Fruit fly (Drosophila melanogaster) whole organism, wandering third instar larva: ENCODE results near the gene Ncc69.

ENCODE experiments used
- Abd-B ChIP-seq: fragments of >200 bp; optimal IDR thresholded peaks from 2 replicates; lab custom pipeline; 2017; ENCODE audit warnings: missing biosample characterization, missing genetic modification characterization
- CG32264 ChIP-seq: fragments of 200-800 bp; sonication (Bioruptor generic); optimal IDR thresholded peaks from 2 replicates; lab custom pipeline; 2016; ENCODE audit warnings: missing biosample characterization, missing genetic modification characterization
- CG9705 ChIP-seq: fragments of 200-800 bp; sonication (Bioruptor generic); optimal IDR thresholded peaks from 2 replicates; lab custom pipeline; 2018; ENCODE audit warnings: missing biosample characterization, mild to moderate bottlenecking, missing genetic modification characterization
- CrebA ChIP-seq: fragments of 200-800 bp; sonication (Bioruptor generic); optimal IDR thresholded peaks from 2 replicates; lab custom pipeline; 2016; ENCODE audit warnings: missing biosample characterization, mild to moderate bottlenecking, missing genetic modification characterization, borderline replicate concordance
- Dfd ChIP-seq: fragments of >200 bp; optimal IDR thresholded peaks from 2 replicates; lab custom pipeline; 2017; ENCODE audit warnings: missing biosample characterization, missing genetic modification characterization
- Dif ChIP-seq: fragments of 200-275, 200-300 bp; sonication (Bioruptor generic); optimal IDR thresholded peaks from 2 replicates; lab custom pipeline; 2018; ENCODE audit warnings: missing biosample characterization, missing genetic modification characterization; ENCODE audit not compliant: partially characterized antibody
- GATAd ChIP-seq: sonication (Bioruptor generic); optimal IDR thresholded peaks from 2 replicates; lab custom pipeline; 2016; ENCODE audit warnings: missing biosample characterization, missing genetic modification characterization
- HLH106 ChIP-seq: fragments of 200-800 bp; optimal IDR thresholded peaks from 3 replicates; lab custom pipeline; 2019; ENCODE audit warnings: missing biosample characterization, mild to moderate bottlenecking, missing genetic modification characterization, moderate library complexity
- Hnf4 ChIP-seq: fragments of 200-800 bp; sonication (Bioruptor generic); optimal IDR thresholded peaks from 2 replicates; lab custom pipeline; 2016; ENCODE audit warnings: missing biosample characterization, mild to moderate bottlenecking, missing genetic modification characterization
- Hr83 ChIP-seq: fragments of 200-300 bp; sonication (Bioruptor generic); optimal IDR thresholded peaks from 2 replicates; lab custom pipeline; 2016; ENCODE audit warnings: missing biosample characterization, mild to moderate bottlenecking, missing genetic modification characterization, moderate library complexity; ENCODE audit not compliant: poor library complexity, severe bottlenecking
- Jra ChIP-seq: sonication (Bioruptor generic); optimal IDR thresholded peaks from 2 replicates; lab custom pipeline; 2016; ENCODE audit warnings: missing biosample characterization, missing genetic modification characterization
- Mio ChIP-seq: sonication (Bioruptor generic); optimal IDR thresholded peaks from 2 replicates; lab custom pipeline; 2016; ENCODE audit warnings: missing biosample characterization, missing genetic modification characterization
- Myc ChIP-seq: fragments of >200 bp; optimal IDR thresholded peaks from 2 replicates; lab custom pipeline; 2017
- N ChIP-seq: fragments of >200 bp; optimal IDR thresholded peaks from 2 replicates; lab custom pipeline; 2018; ENCODE audit warnings: missing biosample characterization, missing external identifiers, missing genetic modification characterization
- OdsH ChIP-seq: fragments of 200-800 bp; sonication (Bioruptor generic); optimal IDR thresholded peaks from 2 replicates; lab custom pipeline; 2016; ENCODE audit warnings: missing biosample characterization, mild to moderate bottlenecking, missing genetic modification characterization
- Rel ChIP-seq, 2 experiments: fragments of 200-800 bp; sonication (Bioruptor generic) in 1 of 2; optimal IDR thresholded peaks; 2 replicates in 1 of 2; 3 replicates in 1 of 2; lab custom pipeline; 2016 to 2019; ENCODE audit warnings: mild to moderate bottlenecking in 2 of 2, missing biosample characterization in 2 of 2, missing genetic modification characterization in 2 of 2, moderate library complexity in 1 of 2
- Sp1 ChIP-seq: fragments of 200-800 bp; sonication (Bioruptor generic); optimal IDR thresholded peaks from 3 replicates; lab custom pipeline; 2019; ENCODE audit warnings: missing biosample characterization, mild to moderate bottlenecking, missing genetic modification characterization, moderate library complexity
- Vsx2 ChIP-seq: fragments of 200-300, 225-300 bp; sonication (Bioruptor generic); optimal IDR thresholded peaks from 2 replicates; lab custom pipeline; 2018; ENCODE audit warnings: missing biosample characterization, missing genetic modification characterization; ENCODE audit not compliant: partially characterized antibody
- br ChIP-seq: fragments of 200-800 bp; sonication (Bioruptor generic); optimal IDR thresholded peaks from 2 replicates; lab custom pipeline; 2016; ENCODE audit warnings: missing biosample characterization, missing genetic modification characterization
- brk ChIP-seq: fragments of 200-800 bp; sonication (Bioruptor generic); optimal IDR thresholded peaks from 2 replicates; lab custom pipeline; 2016; ENCODE audit warnings: missing biosample characterization, mild to moderate bottlenecking, missing genetic modification characterization
- dl ChIP-seq, 2 experiments: fragments of 175-275, 200-275 bp in 1 of 2; fragments of 200-275 bp in 1 of 2; sonication (Bioruptor generic); optimal IDR thresholded peaks; lab custom pipeline; 2018; ENCODE audit warnings: mild to moderate bottlenecking in 2 of 2, missing biosample characterization in 2 of 2, missing genetic modification characterization in 2 of 2, moderate library complexity in 2 of 2; ENCODE audit not compliant: partially characterized antibody in 2 of 2, insufficient read depth in 1 of 2
- dmrt93B ChIP-seq: fragments of 200-800 bp; sonication (Bioruptor generic); optimal IDR thresholded peaks from 2 replicates; lab custom pipeline; 2018; ENCODE audit warnings: missing biosample characterization, mild to moderate bottlenecking, missing genetic modification characterization
- dsf ChIP-seq: sonication (Bioruptor generic); optimal IDR thresholded peaks from 2 replicates; lab custom pipeline; 2016; ENCODE audit warnings: missing biosample characterization, missing genetic modification characterization, borderline replicate concordance
- ey ChIP-seq: fragments of 200-800 bp; sonication (Bioruptor generic); optimal IDR thresholded peaks from 2 replicates; lab custom pipeline; 2016; ENCODE audit warnings: missing biosample characterization, missing genetic modification characterization
- foxo ChIP-seq, 2 experiments: fragments of 200-800 bp; sonication (Bioruptor generic); optimal IDR thresholded peaks; 2 replicates in 1 of 2; 3 replicates in 1 of 2; lab custom pipeline; 2016 to 2017; ENCODE audit warnings: missing biosample characterization in 2 of 2, missing genetic modification characterization in 2 of 2
- fru ChIP-seq: fragments of 200-800 bp; sonication (Bioruptor generic); optimal IDR thresholded peaks from 3 replicates; lab custom pipeline; 2016; ENCODE audit warnings: missing biosample characterization, mild to moderate bottlenecking, missing genetic modification characterization
- h ChIP-seq: fragments of 200-800 bp; sonication (Bioruptor generic); optimal IDR thresholded peaks from 3 replicates; lab custom pipeline; 2016; ENCODE audit warnings: missing biosample characterization, mild to moderate bottlenecking, missing genetic modification characterization
- jim ChIP-seq: fragments of 175-275, 200-325 bp; sonication (Bioruptor generic); optimal IDR thresholded peaks from 2 replicates; lab custom pipeline; 2016; ENCODE audit warnings: missing biosample characterization, mild to moderate bottlenecking, missing genetic modification characterization
- pan ChIP-seq: fragments of >200 bp; optimal IDR thresholded peaks from 2 replicates; lab custom pipeline; 2017
- psq ChIP-seq: fragments of 200-800 bp; sonication (Bioruptor generic); optimal IDR thresholded peaks from 3 replicates; lab custom pipeline; 2017; ENCODE audit warnings: missing biosample characterization, mild to moderate bottlenecking, missing genetic modification characterization, moderate library complexity
- rgr ChIP-seq: fragments of 200-800 bp; sonication (Bioruptor generic); optimal IDR thresholded peaks from 3 replicates; lab custom pipeline; 2016; ENCODE audit warnings: missing biosample characterization, mild to moderate bottlenecking, missing genetic modification characterization
- sage ChIP-seq: fragments of 200-800 bp; sonication (Bioruptor generic); optimal IDR thresholded peaks from 2 replicates; lab custom pipeline; 2016; ENCODE audit warnings: missing biosample characterization, mild to moderate bottlenecking, missing genetic modification characterization
- sv ChIP-seq: fragments of 200-800 bp; sonication (Bioruptor generic); optimal IDR thresholded peaks from 3 replicates; lab custom pipeline; 2016; ENCODE audit warnings: missing biosample characterization, missing genetic modification characterization
- tai ChIP-seq: sonication (Bioruptor generic); optimal IDR thresholded peaks from 2 replicates; lab custom pipeline; 2016; ENCODE audit warnings: missing biosample characterization, missing genetic modification characterization
- usp ChIP-seq: fragments of >200 bp; optimal IDR thresholded peaks from 2 replicates; lab custom pipeline; 2017; ENCODE audit warnings: missing biosample characterization, missing genetic modification characterization
- woc ChIP-seq: sonication (Bioruptor generic); optimal IDR thresholded peaks from 2 replicates; lab custom pipeline; 2016; ENCODE audit warnings: missing biosample characterization, mild to moderate bottlenecking, missing genetic modification characterization

Gene Ncc69

DNA sequence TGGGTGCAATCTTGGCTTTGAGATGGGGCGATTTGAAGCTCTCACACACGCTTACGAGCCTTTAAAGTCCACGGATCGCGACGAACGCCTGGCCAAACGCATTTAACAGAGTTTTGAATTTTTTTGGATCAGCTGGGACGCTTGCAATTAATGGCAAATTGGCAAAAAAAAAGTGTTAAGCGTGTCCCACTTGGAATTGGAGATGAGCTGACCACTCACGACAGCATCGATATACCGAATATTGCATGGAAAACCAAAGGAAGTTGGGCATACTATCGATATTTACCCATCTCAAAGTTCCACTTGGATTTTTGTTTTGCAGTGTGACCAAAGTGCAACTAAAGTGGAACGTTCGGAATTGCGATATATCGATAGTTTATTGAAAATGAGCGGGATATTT is 26.1 kb upstream of the Ncc69 start, which contains the start of gene ArfGAP1:
ArfGAP1 (minus strand) TSS at position 240 of the 400 bp plus-strand sequence.
- TF ChIP-seq Hr83 (GFP tag; lab: Kevin White, UChicago) (peak; percentile 77), ey (GFP tag; lab: Kevin White, UChicago) (no peak), dl (GFP tag; optimal IDR thresholded peaks at IDR 0.05; lab: Kevin White, UChicago; ENCODE audit: insufficient read depth in 1 of 2, partially characterized antibody in 2 of 2) (no peak), Jra (peak; percentile 22), N (GFP tag; lab: Kevin White, UChicago) (no peak), CG9705 (GFP tag; lab: Kevin White, UChicago) (no peak), Vsx2 (GFP tag; lab: Kevin White, UChicago) (no peak), CG32264 (GFP tag; lab: Kevin White, UChicago) (no peak), sv (GFP tag; lab: Kevin White, UChicago) (no peak), HLH106 (tag; lab: Kevin White, UChicago) (no peak), Mio (GFP tag; lab: Kevin White, UChicago) (no peak), Abd-B (GFP tag; lab: Kevin White, UChicago) (no peak), CrebA (GFP tag; lab: Kevin White, UChicago) (no peak), Hnf4 (GFP tag; lab: Kevin White, UChicago) (no peak), foxo (GFP tag; optimal IDR thresholded peaks at IDR 0.05; lab: Kevin White, UChicago) (peak in 1 of 2 experiments; percentile 34), pan (no peak), dsf (GFP tag; lab: Kevin White, UChicago) (no peak), tai (GFP tag; lab: Kevin White, UChicago) (no peak), sage (GFP tag; lab: Kevin White, UChicago) (no peak), rgr (GFP tag; lab: Kevin White, UChicago) (no peak), psq (GFP tag; lab: Kevin White, UChicago) (no peak), h (GFP tag; lab: Kevin White, UChicago) (peak; percentile 32)

DNA sequence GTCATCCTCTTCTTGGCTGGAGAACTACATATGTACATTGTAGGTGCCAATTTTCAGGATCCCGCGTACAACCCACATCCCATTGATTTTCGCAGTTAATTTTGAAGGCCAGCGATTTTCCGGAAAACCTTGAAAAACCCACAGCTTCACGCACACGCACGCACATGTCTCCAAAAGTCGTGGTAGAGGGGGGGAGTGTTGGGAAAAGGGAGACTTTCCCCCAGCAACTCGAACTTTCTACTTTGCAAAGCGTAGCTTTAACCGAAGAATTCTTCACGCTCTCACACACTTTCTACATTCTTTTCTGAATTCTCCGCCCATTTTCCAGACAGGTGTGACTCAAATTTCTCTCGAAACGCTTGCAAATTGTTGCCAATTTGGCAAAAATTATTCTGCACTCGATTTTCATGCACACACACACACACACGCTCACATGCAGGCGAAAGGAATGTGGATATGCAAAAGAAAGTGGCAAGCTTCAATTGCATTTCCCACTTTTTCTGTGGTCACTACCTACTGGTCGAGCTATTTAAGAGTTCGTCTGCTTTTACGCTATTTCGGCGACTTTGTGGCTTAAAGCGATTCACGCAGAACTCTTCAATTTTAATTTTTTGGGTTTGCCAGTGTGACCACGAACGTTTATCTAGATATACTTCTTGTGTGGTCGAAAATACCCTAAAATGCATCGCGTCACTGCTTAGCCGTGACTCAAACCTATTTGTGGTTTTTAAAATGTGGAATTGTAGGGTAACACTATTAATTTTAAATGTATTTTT is 23.1 kb upstream of the Ncc69 start, which contains the start of gene SCaMC:
SCaMC (minus strand) TSS at position 654 of the 776 bp plus-strand sequence.
- TF ChIP-seq Rel (GFP tag; optimal IDR thresholded peaks at IDR 0.05; lab: Kevin White, UChicago), result no peak
- TF ChIP-seq Rel (tag; optimal IDR thresholded peaks at IDR 0.05; lab: Kevin White, UChicago), result peak; percentile 70
- TF ChIP-seq brk (GFP tag; lab: Kevin White, UChicago), result no peak
- TF ChIP-seq rgr (GFP tag; lab: Kevin White, UChicago), result peak; percentile 16
- no peak for TF ChIP-seq dmrt93B (GFP tag; lab: Kevin White, UChicago)
- no peak for TF ChIP-seq woc
- no peak for TF ChIP-seq Jra
- peak; percentile 39 for TF ChIP-seq h (GFP tag; lab: Kevin White, UChicago)
- no peak for TF ChIP-seq ey (GFP tag; lab: Kevin White, UChicago)
- TF ChIP-seq HLH106 (tag; lab: Kevin White, UChicago), result no peak
- TF ChIP-seq dl (GFP tag; optimal IDR thresholded peaks at IDR 0.05; lab: Kevin White, UChicago; ENCODE audit: insufficient read depth in 1 of 2, partially characterized antibody in 2 of 2), result no peak
- TF ChIP-seq N (GFP tag; lab: Kevin White, UChicago), result no peak
- no peak for TF ChIP-seq foxo (GFP tag; optimal IDR thresholded peaks at IDR 0.05; lab: Kevin White, UChicago)
- TF ChIP-seq OdsH, result no peak
- TF ChIP-seq Dfd (GFP tag; lab: Kevin White, UChicago), result no peak
- TF ChIP-seq Myc (lab: Kevin White, UChicago), result peak; percentile 9
- TF ChIP-seq GATAd (GFP tag; lab: Kevin White, UChicago), result no peak
- peak; percentile 4 for TF ChIP-seq Sp1 (GFP tag; lab: Kevin White, UChicago)
- TF ChIP-seq usp, result no peak

dm6 chr3L:12411214-12411685 is 20.0 kb upstream of the Ncc69 start:
- TF ChIP-seq jim (GFP tag; lab: Kevin White, UChicago) (no peak), fru (GFP tag; lab: Kevin White, UChicago) (no peak), N (GFP tag; lab: Kevin White, UChicago) (no peak), br (no peak), Hr83 (GFP tag; lab: Kevin White, UChicago) (peak; percentile 2), ey (GFP tag; lab: Kevin White, UChicago) (no peak), OdsH (no peak), CG32264 (GFP tag; lab: Kevin White, UChicago) (no peak), Abd-B (GFP tag; lab: Kevin White, UChicago) (no peak), Rel (GFP tag; optimal IDR thresholded peaks at IDR 0.05; lab: Kevin White, UChicago) (no peak), Rel (tag; optimal IDR thresholded peaks at IDR 0.05; lab: Kevin White, UChicago) (peak; percentile 25), Jra (no peak), Dif (GFP tag; lab: Kevin White, UChicago) (no peak), foxo (GFP tag; optimal IDR thresholded peaks at IDR 0.05; lab: Kevin White, UChicago) (no peak), Vsx2 (GFP tag; lab: Kevin White, UChicago) (no peak), HLH106 (tag; lab: Kevin White, UChicago) (no peak), Sp1 (GFP tag; lab: Kevin White, UChicago) (no peak), rgr (GFP tag; lab: Kevin White, UChicago) (no peak), dmrt93B (GFP tag; lab: Kevin White, UChicago) (no peak)
